Worm (Caenorhabditis elegans): ENCODE data around the gene ndub-5.

The ndub-5 gene

ce11 chrII:5660736-5661734 lies 30.1 kb downstream of the ndub-5 start, which contains the start of the genes ift-43 and mdt-26:
ift-43 (minus strand) TSS chrII:5660786.
mdt-26 (plus strand) TSS chrII:5661181.
- TF ChIP-seq unc-62 (GFP tag; optimal IDR thresholded peaks at IDR 0.05) (no peak), unc-55 (GFP tag; optimal IDR thresholded peaks at IDR 0.05) (peak; percentile 78), dmd-4 (tag; optimal IDR thresholded peaks at IDR 0.05) (no peak), ama-1 (optimal IDR thresholded peaks at IDR 0.05) (peak; percentile 100), lin-39 (tag; optimal IDR thresholded peaks at IDR 0.05) (no peak), nhr-10 (tag; optimal IDR thresholded peaks at IDR 0.05) (peak; percentile 72), alr-1 (tag; optimal IDR thresholded peaks at IDR 0.05) (no peak), unc-39 (tag; optimal IDR thresholded peaks at IDR 0.05) (peak; percentile 8), ceh-16 (tag; optimal IDR thresholded peaks at IDR 0.05) (peak; percentile 81), elt-1 (tag; optimal IDR thresholded peaks at IDR 0.05) (no peak), sem-4 (tag; optimal IDR thresholded peaks at IDR 0.05) (peak; percentile 67), gmeb-1 (tag; optimal IDR thresholded peaks at IDR 0.05) (peak; percentile 57), F13H6.1 (tag; optimal IDR thresholded peaks at IDR 0.05) (peak; percentile 85), lsy-2 (tag; optimal IDR thresholded peaks at IDR 0.05) (peak; percentile 78 to 88), nhr-237 (tag; optimal IDR thresholded peaks at IDR 0.05) (peak; percentile 54), lin-13 (GFP tag; optimal IDR thresholded peaks at IDR 0.05) (peak; percentile 81), blmp-1 (tag; optimal IDR thresholded peaks at IDR 0.05; ENCODE audit: insufficient read depth) (peak; percentile 20), nhr-12 (tag; optimal IDR thresholded peaks at IDR 0.05) (no peak), nhr-25 (tag; optimal IDR thresholded peaks at IDR 0.05) (peak; percentile 51), aly-2 (tag; optimal IDR thresholded peaks at IDR 0.05) (no peak), nhr-21 (tag; optimal IDR thresholded peaks at IDR 0.05) (peak; percentile 78), nhr-23 (tag; optimal IDR thresholded peaks at IDR 0.05) (no peak), egl-27 (tag; optimal IDR thresholded peaks at IDR 0.05) (peak; percentile 81), snpc-4 (tag; optimal IDR thresholded peaks at IDR 0.05) (no peak), ztf-11 (tag; optimal IDR thresholded peaks at IDR 0.05) (no peak), Y55F3AM.14 (GFP tag; optimal IDR thresholded peaks at IDR 0.05) (peak; percentile 6), nhr-6 (tag; optimal IDR thresholded peaks at IDR 0.05) (peak; percentile 68), sma-3 (GFP tag; optimal IDR thresholded peaks at IDR 0.05) (peak; percentile 81), R02D3.7 (tag; optimal IDR thresholded peaks at IDR 0.05) (no peak), C34F6.9 (tag; optimal IDR thresholded peaks at IDR 0.05) (peak; percentile 50), ztf-4 (tag; optimal IDR thresholded peaks at IDR 0.05) (peak; percentile 73), ztf-1 (GFP tag; conservative IDR thresholded peaks at IDR 0.05) (no peak), mdl-1 (tag; optimal IDR thresholded peaks at IDR 0.05) (peak; percentile 57 to 73), sma-9 (GFP tag; optimal IDR thresholded peaks at IDR 0.05) (peak; percentile 75), sma-9 (tag; optimal IDR thresholded peaks at IDR 0.05) (no peak), crh-2 (tag; optimal IDR thresholded peaks at IDR 0.05) (peak; percentile 80), ZK546.5 (tag; optimal IDR thresholded peaks at IDR 0.05) (peak; percentile 3), ceh-82 (tag; optimal IDR thresholded peaks at IDR 0.05) (peak; percentile 9), zag-1 (tag; optimal IDR thresholded peaks at IDR 0.05) (peak; percentile 61), fos-1 (tag; optimal IDR thresholded peaks at IDR 0.05) (peak; percentile 53), peb-1 (tag; optimal IDR thresholded peaks at IDR 0.05) (no peak), nhr-129 (tag; optimal IDR thresholded peaks at IDR 0.05) (peak; percentile 62), lin-11 (tag; optimal IDR thresholded peaks at IDR 0.05) (peak; percentile 89), nhr-11 (tag; optimal IDR thresholded peaks at IDR 0.05) (no peak), mbf-1 (tag; optimal IDR thresholded peaks at IDR 0.05) (no peak), elt-3 (tag; optimal IDR thresholded peaks at IDR 0.05) (no peak), nhr-77 (tag; optimal IDR thresholded peaks at IDR 0.05) (no peak), skn-1 (tag; optimal IDR thresholded peaks at IDR 0.05) (no peak), mab-5 (tag; optimal IDR thresholded peaks at IDR 0.05) (peak; percentile 34)

Data from whole organism, L2 larva.